Fruit fly (Drosophila melanogaster) whole organism, prepupa: Measurements from ENCODE around the gene Srp68.

Source experiments
- Blimp-1 ChIP-seq: fragments of 200-800 bp; sonication (Bioruptor generic); optimal IDR thresholded peaks from 3 replicates; lab custom pipeline; 2017; ENCODE audit warnings: missing biosample characterization, missing genetic modification characterization, mild to moderate bottlenecking, moderate library complexity, missing genetic modification reagents
- CG10631 ChIP-seq: fragments of 200-800 bp; sonication (Bioruptor generic); optimal IDR thresholded peaks from 2 replicates; lab custom pipeline; 2016; ENCODE audit warnings: missing biosample characterization, missing genetic modification characterization
- CG10669 ChIP-seq: fragments of 200-800 bp; sonication (Bioruptor generic); optimal IDR thresholded peaks from 3 replicates; lab custom pipeline; 2018; ENCODE audit warnings: missing biosample characterization, mild to moderate bottlenecking, missing genetic modification characterization, moderate library complexity
- CG15336 ChIP-seq: fragments of 200-800 bp; sonication (Bioruptor generic); IDR thresholded peaks from 2 replicates; pipeline ENCODE4 v1.3.6; 2022; ENCODE audit warnings: missing biosample characterization, missing genetic modification characterization
- CG1621 ChIP-seq: fragments of 200-800 bp; sonication (Bioruptor generic); optimal IDR thresholded peaks from 3 replicates; lab custom pipeline; 2018; ENCODE audit warnings: missing biosample characterization, mild to moderate bottlenecking, missing genetic modification characterization
- CG16779 ChIP-seq: fragments of 200-800 bp; sonication (Bioruptor generic); optimal IDR thresholded peaks from 3 replicates; lab custom pipeline; 2017; ENCODE audit warnings: missing biosample characterization, mild to moderate bottlenecking, missing genetic modification characterization
- CG3032 ChIP-seq: fragments of 200-800 bp; optimal IDR thresholded peaks from 2 replicates; lab custom pipeline; 2019; ENCODE audit warnings: missing biosample characterization, mild to moderate bottlenecking, missing genetic modification characterization, moderate library complexity
- CG32006 ChIP-seq: fragments of 200-800 bp; sonication (Bioruptor generic); optimal IDR thresholded peaks from 3 replicates; lab custom pipeline; 2017; ENCODE audit warnings: missing biosample characterization, mild to moderate bottlenecking, missing genetic modification characterization
- CG3919 ChIP-seq: fragments of 200-800 bp; sonication (Bioruptor generic); optimal IDR thresholded peaks from 3 replicates; lab custom pipeline; 2016; ENCODE audit warnings: missing biosample characterization, missing genetic modification characterization
- CG6163 ChIP-seq: fragments of 200-800 bp; sonication (Bioruptor generic); IDR thresholded peaks from 3 replicates; pipeline ENCODE4 v1.3.6; 2022; ENCODE audit warnings: missing biosample characterization, missing genetic modification characterization
- CG7368 ChIP-seq: fragments of 200-800 bp; sonication (Bioruptor generic); optimal IDR thresholded peaks from 3 replicates; lab custom pipeline; 2016; ENCODE audit warnings: missing biosample characterization, missing genetic modification characterization
- CG8632 ChIP-seq: fragments of 200-800 bp; sonication (Bioruptor generic); optimal IDR thresholded peaks from 3 replicates; lab custom pipeline; 2016; ENCODE audit warnings: missing biosample characterization, missing genetic modification characterization
- CG9139 ChIP-seq: fragments of 200-800 bp; sonication (Bioruptor generic); optimal IDR thresholded peaks from 3 replicates; lab custom pipeline; 2017; ENCODE audit warnings: missing biosample characterization, mild to moderate bottlenecking, missing genetic modification characterization
- Eip75B ChIP-seq: fragments of 200-800 bp; sonication (Bioruptor generic); optimal IDR thresholded peaks from 3 replicates; lab custom pipeline; 2016; ENCODE audit warnings: missing biosample characterization, missing genetic modification characterization
- Eip78C ChIP-seq: fragments of 200-800 bp; sonication (Bioruptor generic); peaks from one replicate; lab custom pipeline; 2016; ENCODE audit warnings: missing biosample characterization, missing genetic modification characterization
- Eip93F ChIP-seq: fragments of 200-800 bp; sonication (Bioruptor generic); optimal IDR thresholded peaks from 2 replicates; lab custom pipeline; 2016; ENCODE audit warnings: missing biosample characterization, mild to moderate bottlenecking, missing genetic modification characterization
- Ets21C ChIP-seq: fragments of 200-800 bp; sonication (Bioruptor generic); optimal IDR thresholded peaks from 3 replicates; lab custom pipeline; 2016; ENCODE audit warnings: missing biosample characterization, missing genetic modification characterization
- Ets96B ChIP-seq: fragments of 200-800 bp; optimal IDR thresholded peaks from 2 replicates; lab custom pipeline; 2019; ENCODE audit warnings: missing biosample characterization, mild to moderate bottlenecking, missing genetic modification characterization, moderate library complexity
- Gug ChIP-seq: fragments of 200-800 bp; sonication (Bioruptor generic); IDR thresholded peaks from 2 replicates; pipeline ENCODE4 v1.3.6; 2022; ENCODE audit warnings: missing biosample characterization, missing genetic modification characterization
- Hr39 ChIP-seq: fragments of 200-800 bp; sonication (Bioruptor generic); optimal IDR thresholded peaks from 2 replicates; lab custom pipeline; 2016; ENCODE audit warnings: missing biosample characterization, missing genetic modification characterization
- Hr4 ChIP-seq: fragments of 200-800 bp; sonication (Bioruptor generic); optimal IDR thresholded peaks from 3 replicates; lab custom pipeline; 2016; ENCODE audit warnings: missing biosample characterization, missing genetic modification characterization
- OdsH ChIP-seq: fragments of 200-800 bp; sonication (Bioruptor generic); optimal IDR thresholded peaks from 3 replicates; lab custom pipeline; 2016; ENCODE audit warnings: missing biosample characterization, missing genetic modification characterization
- Sox102F ChIP-seq: fragments of 200-800 bp; sonication (Bioruptor generic); optimal IDR thresholded peaks from 2 replicates; lab custom pipeline; 2016; ENCODE audit warnings: missing biosample characterization, mild to moderate bottlenecking, missing genetic modification characterization
- Sox14 ChIP-seq: fragments of 200-800 bp; sonication (Bioruptor generic); optimal IDR thresholded peaks from 3 replicates; lab custom pipeline; 2016; ENCODE audit warnings: missing biosample characterization, missing genetic modification characterization
- achi ChIP-seq: fragments of 200-800 bp; sonication (Bioruptor generic); optimal IDR thresholded peaks from 3 replicates; lab custom pipeline; 2016; ENCODE audit warnings: missing biosample characterization, missing genetic modification characterization
- acj6 ChIP-seq: fragments of 200-800 bp; sonication (Bioruptor generic); optimal IDR thresholded peaks from 3 replicates; lab custom pipeline; 2016; ENCODE audit warnings: missing biosample characterization, missing genetic modification characterization
- cyc ChIP-seq: fragments of 200-800 bp; sonication (Bioruptor generic); optimal IDR thresholded peaks from 3 replicates; lab custom pipeline; 2016; ENCODE audit warnings: missing biosample characterization, missing genetic modification characterization
- dac ChIP-seq: fragments of 200-800 bp; sonication (Bioruptor generic); optimal IDR thresholded peaks from 2 replicates; lab custom pipeline; 2017; ENCODE audit warnings: missing biosample characterization, mild to moderate bottlenecking, missing genetic modification characterization
- dsx ChIP-seq: fragments of 200-800 bp; optimal IDR thresholded peaks from 3 replicates; lab custom pipeline; 2019; ENCODE audit warnings: missing biosample characterization, mild to moderate bottlenecking, missing genetic modification characterization, moderate library complexity; ENCODE audit not compliant: poor library complexity, severe bottlenecking
- esn ChIP-seq: fragments of 200-800 bp; sonication (Bioruptor generic); optimal IDR thresholded peaks from 2 replicates; lab custom pipeline; 2016; ENCODE audit warnings: missing biosample characterization, mild to moderate bottlenecking, missing genetic modification characterization, moderate library complexity
- fd59A ChIP-seq: fragments of 200-800 bp; sonication (Bioruptor generic); optimal IDR thresholded peaks from 2 replicates; lab custom pipeline; 2017; ENCODE audit warnings: missing biosample characterization, mild to moderate bottlenecking, missing genetic modification characterization, missing genetic modification reagents
- fkh ChIP-seq: fragments of 200-800 bp; sonication (Bioruptor generic); optimal IDR thresholded peaks from 3 replicates; lab custom pipeline; 2017; ENCODE audit warnings: missing biosample characterization, mild to moderate bottlenecking, missing genetic modification characterization, moderate library complexity
- pdm3 ChIP-seq: fragments of 200-800 bp; sonication (Bioruptor generic); optimal IDR thresholded peaks from 3 replicates; lab custom pipeline; 2016; ENCODE audit warnings: missing biosample characterization, missing genetic modification characterization
- ss ChIP-seq, 2 experiments: fragments of 200-800 bp; sonication (Bioruptor generic); optimal IDR thresholded peaks; 2 replicates in 1 of 2; 3 replicates in 1 of 2; lab custom pipeline; 2017 to 2018; ENCODE audit warnings: mild to moderate bottlenecking in 2 of 2, missing biosample characterization in 2 of 2, missing genetic modification characterization in 2 of 2, moderate library complexity in 1 of 2
- svp ChIP-seq: fragments of 200-800 bp; sonication (Bioruptor generic); peaks from one replicate; lab custom pipeline; 2016; ENCODE audit warnings: missing biosample characterization, missing genetic modification characterization
- vri ChIP-seq: fragments of 200-800 bp; sonication (Bioruptor generic); optimal IDR thresholded peaks from 3 replicates; lab custom pipeline; 2016; ENCODE audit warnings: missing biosample characterization, mild to moderate bottlenecking, missing genetic modification characterization

The Srp68 gene

DNA sequence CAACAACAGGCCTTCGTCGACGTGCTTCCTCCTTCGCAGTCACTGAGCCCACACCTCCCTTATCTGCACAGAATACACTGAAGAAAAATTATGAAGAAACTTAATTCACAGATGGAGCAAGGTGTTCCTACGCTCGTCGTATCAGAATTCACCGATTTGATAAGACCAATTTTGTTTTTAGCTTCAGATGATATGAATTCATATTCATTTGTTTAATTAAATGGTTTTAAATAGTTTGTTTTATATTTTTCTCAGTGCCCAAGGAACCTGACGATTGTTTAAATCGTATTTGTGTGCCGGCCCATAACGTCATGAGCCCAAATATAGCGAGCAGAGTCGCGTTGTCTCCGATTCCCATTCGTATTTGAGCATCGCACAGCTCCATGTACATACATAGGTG lies 48.8 kb downstream of the Srp68 start (continued):
- TF ChIP-seq dsx (GFP tag; lab: Kevin White, UChicago) = no peak
- TF ChIP-seq achi = peak; percentile 9
- peak; percentile 16 for TF ChIP-seq acj6 (GFP tag; lab: Kevin White, UChicago)
- peak; percentile 41 for TF ChIP-seq esn (GFP tag; lab: Kevin White, UChicago)
- TF ChIP-seq dac (GFP tag; lab: Kevin White, UChicago) = no peak
- TF ChIP-seq Eip78C (GFP tag; lab: Kevin White, UChicago) = no peak
- peak; percentile 66 for TF ChIP-seq svp
- TF ChIP-seq Hr39 (GFP tag; lab: Kevin White, UChicago) = peak; percentile 60
- no peak for TF ChIP-seq CG16779 (tag; lab: Kevin White, UChicago)
- TF ChIP-seq, all 60 proteins: peak for 12

DNA sequence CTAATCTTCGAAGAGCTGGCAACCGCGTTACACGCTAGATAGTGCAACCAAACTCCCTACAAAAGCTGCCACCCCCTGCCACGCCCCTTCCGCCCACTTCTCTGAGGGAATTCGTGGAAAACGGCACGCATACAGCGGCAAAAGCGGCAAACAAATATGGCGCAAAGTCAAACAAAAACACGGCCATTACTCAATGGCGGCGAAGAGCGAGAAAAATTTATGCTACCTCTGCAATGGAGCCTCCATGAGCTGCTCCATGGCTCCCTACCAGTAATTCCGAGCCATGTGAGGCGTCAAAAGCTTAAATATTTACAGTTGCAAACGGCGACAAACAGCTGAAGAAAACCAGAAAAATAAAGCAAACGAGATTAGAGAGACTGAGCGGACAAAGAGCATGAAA lies 49.9 kb downstream of the Srp68 start:
- TF ChIP-seq dac (GFP tag; lab: Kevin White, UChicago) (no peak), Blimp-1 (GFP tag; lab: Kevin White, UChicago) (no peak), fkh (GFP tag; lab: Kevin White, UChicago) (peak; percentile 76)

DNA sequence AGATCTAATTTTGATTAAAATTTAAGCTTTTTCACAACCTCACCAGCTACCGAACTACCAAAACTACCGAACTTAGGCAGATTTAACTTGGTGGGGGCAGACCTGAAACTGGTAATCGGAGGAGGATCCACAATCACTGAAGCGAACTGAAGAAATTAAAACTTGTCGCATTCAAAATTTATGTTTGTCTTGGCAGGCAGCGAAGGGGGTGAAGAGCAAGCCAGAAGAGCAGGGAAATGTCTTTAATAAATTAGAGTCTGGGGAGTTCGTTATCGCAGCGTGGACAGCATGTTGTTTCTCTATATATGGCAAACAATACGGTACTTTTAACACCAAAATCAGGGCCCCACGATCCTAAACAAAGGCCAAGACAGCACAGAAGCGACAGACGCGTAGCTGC lies 50.3 kb downstream of the Srp68 start:
- TF ChIP-seq Ets21C (GFP tag; lab: Kevin White, UChicago) (no peak), CG3032 (tag; lab: Kevin White, UChicago) (no peak), ss (GFP tag; optimal IDR thresholded peaks at IDR 0.05; lab: Kevin White, UChicago) (no peak), acj6 (GFP tag; lab: Kevin White, UChicago) (no peak), CG15336 (GFP tag; lab: Robert Waterston, UW) (no peak), CG1621 (tag; lab: Kevin White, UChicago) (no peak), Sox14 (no peak), Hr4 (GFP tag; lab: Kevin White, UChicago) (no peak), vri (GFP tag; lab: Kevin White, UChicago) (no peak), CG8632 (GFP tag; lab: Kevin White, UChicago) (no peak), cyc (no peak), Eip93F (GFP tag; lab: Kevin White, UChicago) (no peak), OdsH (GFP tag; lab: Kevin White, UChicago) (no peak), Eip78C (GFP tag; lab: Kevin White, UChicago) (no peak), dac (GFP tag; lab: Kevin White, UChicago) (no peak), Eip75B (GFP tag; lab: Kevin White, UChicago) (no peak), achi (no peak), Gug (GFP tag; lab: Robert Waterston, UW) (no peak)

DNA sequence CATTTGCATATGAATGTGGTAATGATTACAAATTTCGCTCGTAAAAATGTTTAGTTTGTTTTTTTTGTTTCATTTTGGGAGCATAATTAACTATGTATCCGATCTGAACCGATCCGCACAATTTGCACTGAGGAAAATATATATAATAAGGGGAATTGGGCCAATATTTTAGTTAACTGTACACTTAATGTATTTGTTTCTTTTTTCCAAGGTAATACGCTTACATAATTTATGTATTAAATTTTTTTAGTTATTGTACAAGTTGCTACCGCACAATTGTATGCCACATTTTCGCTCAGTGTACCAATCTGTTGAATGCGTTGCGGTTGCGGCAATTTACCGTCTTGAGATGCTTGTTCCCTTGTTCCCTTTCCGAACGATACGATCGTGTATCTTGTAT lies 50.8 kb downstream of the Srp68 start:
- TF ChIP-seq CG32006 (GFP tag; lab: Kevin White, UChicago) (peak; percentile 4), CG3032 (tag; lab: Kevin White, UChicago) (peak; percentile 10), OdsH (GFP tag; lab: Kevin White, UChicago) (peak; percentile 22), CG10631 (GFP tag; lab: Kevin White, UChicago) (peak; percentile 11), Ets96B (peak; percentile 15), CG3919 (GFP tag; lab: Kevin White, UChicago) (peak; percentile 33), Eip75B (GFP tag; lab: Kevin White, UChicago) (peak; percentile 13), CG6163 (GFP tag; lab: Robert Waterston, UW) (peak; percentile 55; the same call in 2 of the 3 replicates), CG9139 (GFP tag; lab: Kevin White, UChicago) (no peak), pdm3 (GFP tag; lab: Kevin White, UChicago) (peak; percentile 16), dac (GFP tag; lab: Kevin White, UChicago) (no peak), acj6 (GFP tag; lab: Kevin White, UChicago) (peak; percentile 8), dsx (GFP tag; lab: Kevin White, UChicago) (peak; percentile 5), Blimp-1 (GFP tag; lab: Kevin White, UChicago) (no peak), Eip78C (GFP tag; lab: Kevin White, UChicago) (peak; percentile 82), ss (GFP tag; optimal IDR thresholded peaks at IDR 0.05; lab: Kevin White, UChicago) (peak in 1 of 2 experiments; percentile 31), CG7368 (GFP tag; lab: Kevin White, UChicago) (no peak), vri (GFP tag; lab: Kevin White, UChicago) (no peak), CG16779 (tag; lab: Kevin White, UChicago) (no peak), Hr4 (GFP tag; lab: Kevin White, UChicago) (no peak), Sox102F (no peak), CG1621 (tag; lab: Kevin White, UChicago) (no peak), fd59A (no peak), CG10669 (GFP tag; lab: Kevin White, UChicago) (peak; percentile 11), achi (no peak)
